Worm (Caenorhabditis elegans) whole organism, L3 larva: Measurements from ENCODE around the gene F21D5.6.

Experiments
- R02D3.7 ChIP-seq: fragments of 150-350 bp; optimal IDR thresholded peaks from 2 replicates; lab custom pipeline; 2014; ENCODE audit warnings: missing biosample characterization, missing genetic modification characterization
- ZK546.5 ChIP-seq: sonication (generic microtip); optimal IDR thresholded peaks from 2 replicates; lab custom pipeline; 2017; ENCODE audit warnings: missing biosample characterization, missing genetic modification characterization
- aly-2 ChIP-seq: fragments of 150-350 bp; optimal IDR thresholded peaks from 2 replicates; lab custom pipeline; 2014; ENCODE audit warnings: missing biosample characterization, missing genetic modification characterization
- ama-1 ChIP-seq: fragments of 150-350 bp; optimal IDR thresholded peaks from 2 replicates; lab custom pipeline; 2018
- ceh-16 ChIP-seq: sonication (generic microtip); optimal IDR thresholded peaks from 2 replicates; lab custom pipeline; 2017; ENCODE audit warnings: missing biosample characterization, missing genetic modification characterization
- ceh-28 ChIP-seq: fragments of 150-350 bp; optimal IDR thresholded peaks from 2 replicates; lab custom pipeline; 2014; ENCODE audit warnings: missing biosample characterization, missing genetic modification reagents, missing genetic modification characterization
- daf-12 ChIP-seq: fragments of 150-350 bp; optimal IDR thresholded peaks from 2 replicates; lab custom pipeline; 2014; ENCODE audit warnings: missing biosample characterization, missing genetic modification reagents, missing genetic modification characterization
- egl-27 ChIP-seq: sonication (generic microtip); optimal IDR thresholded peaks from 4 replicates; lab custom pipeline; 2017; ENCODE audit warnings: missing biosample characterization, missing genetic modification reagents, missing genetic modification characterization
- egl-5 ChIP-seq: fragments of 150-350 bp; optimal IDR thresholded peaks from 2 replicates; lab custom pipeline; 2017; ENCODE audit warnings: missing biosample characterization, missing genetic modification reagents, missing genetic modification characterization, inconsistent platforms
- elt-1 ChIP-seq: fragments of 150-350 bp; optimal IDR thresholded peaks from 2 replicates; lab custom pipeline; 2014; ENCODE audit warnings: missing biosample characterization, missing genetic modification characterization
- elt-2 ChIP-seq: sonication (generic microtip); optimal IDR thresholded peaks from 2 replicates; lab custom pipeline; 2016; ENCODE audit warnings: missing genetic modification reagents, mild to moderate bottlenecking, missing genetic modification characterization, missing compliant biosample characterization
- elt-3 ChIP-seq, 3 experiments: fragments of 150-350 bp in 1 of 3; sonication (generic microtip) in 2 of 3; optimal IDR thresholded peaks; 2 replicates in 2 of 3; 4 replicates in 1 of 3; lab custom pipeline; 2014 to 2017; ENCODE audit warnings: missing biosample characterization in 3 of 3, missing genetic modification characterization in 3 of 3
- eor-1 ChIP-seq, 2 experiments: fragments of 150-350 bp; optimal IDR thresholded peaks; 2 replicates each; lab custom pipeline; 2014 to 2018; ENCODE audit warnings: missing biosample characterization in 2 of 2, missing genetic modification characterization in 2 of 2
- fos-1 ChIP-seq: fragments of 150-350 bp; optimal IDR thresholded peaks from 2 replicates; lab custom pipeline; 2014; ENCODE audit warnings: missing biosample characterization, missing genetic modification characterization
- hmg-11 ChIP-seq: sonication (generic microtip); optimal IDR thresholded peaks from 2 replicates; lab custom pipeline; 2016; ENCODE audit warnings: missing genetic modification characterization, missing compliant biosample characterization
- jun-1 ChIP-seq: fragments of 150-350 bp; optimal IDR thresholded peaks from 2 replicates; lab custom pipeline; 2014; ENCODE audit warnings: missing biosample characterization, missing genetic modification reagents, missing genetic modification characterization
- lin-39 ChIP-seq: fragments of 150-350 bp; optimal IDR thresholded peaks from 2 replicates; lab custom pipeline; 2018; ENCODE audit warnings: missing biosample characterization, missing genetic modification reagents, missing genetic modification characterization
- lsy-12 ChIP-seq: sonication (generic microtip); optimal IDR thresholded peaks from 2 replicates; lab custom pipeline; 2016; ENCODE audit warnings: mild to moderate bottlenecking, missing genetic modification characterization, missing compliant biosample characterization
- mdl-1 ChIP-seq: fragments of 150-350 bp; optimal IDR thresholded peaks from 2 replicates; lab custom pipeline; 2014; ENCODE audit warnings: missing biosample characterization, missing genetic modification characterization
- mml-1 ChIP-seq: fragments of 150-350 bp; sonication (generic microtip); optimal IDR thresholded peaks from 3 replicates; lab custom pipeline; 2014; ENCODE audit warnings: missing biosample characterization, missing genetic modification characterization
- nfya-1 ChIP-seq: sonication (generic microtip); optimal IDR thresholded peaks from 2 replicates; lab custom pipeline; 2017; ENCODE audit warnings: missing genetic modification characterization, mild to moderate bottlenecking, missing compliant biosample characterization, antibody characterized with exemption, moderate library complexity; ENCODE audit not compliant: insufficient read depth
- nhr-11 ChIP-seq: fragments of 150-350 bp; optimal IDR thresholded peaks from 2 replicates; lab custom pipeline; 2014; ENCODE audit warnings: missing biosample characterization, missing genetic modification characterization
- nhr-12 ChIP-seq: fragments of 150-350 bp; optimal IDR thresholded peaks from 2 replicates; lab custom pipeline; 2014; ENCODE audit warnings: missing biosample characterization, missing genetic modification characterization
- nhr-23 ChIP-seq: fragments of 150-350 bp; optimal IDR thresholded peaks from 2 replicates; lab custom pipeline; 2014; ENCODE audit warnings: missing biosample characterization, missing genetic modification reagents, missing genetic modification characterization
- nhr-237 ChIP-seq: fragments of 150-350 bp; optimal IDR thresholded peaks from 2 replicates; lab custom pipeline; 2014; ENCODE audit warnings: missing biosample characterization, missing genetic modification characterization
- nhr-25 ChIP-seq: sonication (generic microtip); optimal IDR thresholded peaks from 2 replicates; lab custom pipeline; 2017; ENCODE audit warnings: missing biosample characterization, missing genetic modification characterization
- nhr-43 ChIP-seq: sonication (generic microtip); optimal IDR thresholded peaks from 2 replicates; lab custom pipeline; 2016; ENCODE audit warnings: mild to moderate bottlenecking, missing genetic modification characterization, missing compliant biosample characterization; ENCODE audit not compliant: poor library complexity, severe bottlenecking
- nhr-76 ChIP-seq: fragments of 150-350 bp; sonication (generic microtip); optimal IDR thresholded peaks from 5 replicates; lab custom pipeline; 2014; ENCODE audit warnings: missing biosample characterization, missing genetic modification characterization
- nhr-77 ChIP-seq: fragments of 150-350 bp; optimal IDR thresholded peaks from 2 replicates; lab custom pipeline; 2014; ENCODE audit warnings: missing biosample characterization, missing genetic modification characterization
- pha-4 ChIP-seq: fragments of 150-350 bp; optimal IDR thresholded peaks from 2 replicates; lab custom pipeline; 2014; ENCODE audit warnings: missing biosample characterization, missing genetic modification reagents, missing genetic modification characterization
- pqm-1 ChIP-seq: fragments of 150-350 bp; optimal IDR thresholded peaks from 2 replicates; lab custom pipeline; 2017; ENCODE audit warnings: missing biosample characterization, missing genetic modification characterization, inconsistent platforms
- sea-2 ChIP-seq: fragments of 150-350 bp; sonication (generic microtip); optimal IDR thresholded peaks from 4 replicates; lab custom pipeline; 2014; ENCODE audit warnings: missing biosample characterization, missing genetic modification reagents, missing genetic modification characterization
- skn-1 ChIP-seq: fragments of 150-350 bp; optimal IDR thresholded peaks from 2 replicates; lab custom pipeline; 2014; ENCODE audit warnings: missing biosample characterization, missing genetic modification characterization
- snpc-4 ChIP-seq: fragments of 150-350 bp; optimal IDR thresholded peaks from 2 replicates; lab custom pipeline; 2014; ENCODE audit warnings: missing biosample characterization, missing genetic modification characterization
- unc-39 ChIP-seq: sonication (generic microtip); optimal IDR thresholded peaks from 4 replicates; lab custom pipeline; 2017; ENCODE audit warnings: missing biosample characterization, missing genetic modification characterization
- zag-1 ChIP-seq: fragments of 150-350 bp; optimal IDR thresholded peaks from 2 replicates; lab custom pipeline; 2014; ENCODE audit warnings: missing biosample characterization, missing genetic modification characterization
- ztf-11 ChIP-seq: fragments of 150-350 bp; optimal IDR thresholded peaks from 2 replicates; lab custom pipeline; 2014; ENCODE audit warnings: missing biosample characterization, missing genetic modification characterization
- ztf-4 ChIP-seq: fragments of 150-350 bp; optimal IDR thresholded peaks from 2 replicates; lab custom pipeline; 2014; ENCODE audit warnings: missing biosample characterization, missing genetic modification characterization

The F21D5.6 gene

DNA sequence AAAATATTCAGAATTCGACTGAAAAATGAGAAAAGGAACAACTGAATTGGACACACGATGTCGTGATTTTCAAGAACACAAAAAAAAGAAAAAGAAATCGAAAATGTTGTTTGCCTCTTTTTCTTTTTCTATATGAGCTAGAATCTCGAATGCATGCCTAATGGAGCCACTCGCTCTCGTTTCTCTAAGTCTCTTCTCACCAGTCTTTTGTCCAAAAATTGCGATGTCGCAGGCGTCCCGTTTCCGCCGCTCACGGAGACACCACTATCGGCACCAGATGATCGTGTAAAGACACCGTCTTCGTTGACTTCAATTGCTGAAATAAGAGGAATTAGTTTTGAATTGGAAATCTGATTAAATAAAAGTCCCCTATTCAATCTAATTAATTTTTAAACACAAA, 17.4 kb upstream of the F21D5.6 start (continued):
- peak; percentile 17 for TF ChIP-seq elt-2 (tag; lab: Kevin White, UChicago)
- peak; percentile 4 for TF ChIP-seq pha-4 (tag; lab: Kevin White, UChicago)
- TF ChIP-seq ztf-11 (tag; lab: Kevin White, UChicago) = no peak
- peak; percentile 66 for TF ChIP-seq nfya-1 (tag; lab: Kevin White, UChicago)
- no peak for TF ChIP-seq nhr-12
- no peak for TF ChIP-seq zag-1

DNA sequence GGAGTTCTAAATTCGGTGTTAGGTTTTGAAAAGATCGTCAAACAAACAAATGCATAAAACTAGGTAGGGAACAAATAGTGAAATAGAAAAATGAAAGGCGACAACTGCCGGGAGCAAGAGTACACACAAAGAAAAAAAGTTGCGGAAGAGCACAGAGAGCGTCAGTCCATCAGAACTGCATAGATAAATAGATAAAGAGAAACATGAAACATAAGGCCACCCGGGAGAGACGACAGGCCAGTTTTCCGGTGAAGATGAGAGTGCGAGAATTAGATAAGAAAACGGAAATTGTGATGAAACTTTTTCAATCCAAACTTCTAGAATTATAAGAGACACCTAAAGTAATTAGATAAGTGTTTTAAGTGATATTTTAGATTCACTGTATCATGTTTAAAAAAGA, 16.5 kb upstream of the F21D5.6 start:
- no peak for TF ChIP-seq aly-2 (tag; lab: Kevin White, UChicago)
- TF ChIP-seq nfya-1 (tag; lab: Kevin White, UChicago) = peak; percentile 41
- no peak for TF ChIP-seq skn-1
- TF ChIP-seq lsy-12 (tag; lab: Kevin White, UChicago) = no peak
- TF ChIP-seq pqm-1 (tag; lab: Kevin White, UChicago) = peak; percentile 68
- no peak for TF ChIP-seq nhr-11 (tag; lab: Kevin White, UChicago)
- TF ChIP-seq unc-39 (tag; lab: Kevin White, UChicago) = no peak
- TF ChIP-seq pha-4 (tag; lab: Kevin White, UChicago) = peak; percentile 45
- no peak for TF ChIP-seq nhr-77 (tag; lab: Kevin White, UChicago)
- no peak for TF ChIP-seq ztf-11 (tag; lab: Kevin White, UChicago)
- no peak for TF ChIP-seq mml-1
- TF ChIP-seq ceh-16 = no peak
- TF ChIP-seq ZK546.5 (tag; lab: Kevin White, UChicago) = no peak
- TF ChIP-seq lin-39 (tag; lab: Kevin White, UChicago) = no peak
- TF ChIP-seq snpc-4 (tag; lab: Kevin White, UChicago) = no peak
- TF ChIP-seq daf-12 (tag; lab: Kevin White, UChicago) = no peak
- TF ChIP-seq fos-1 (tag; lab: Kevin White, UChicago) = no peak
- TF ChIP-seq nhr-43 (tag; lab: Kevin White, UChicago) = no peak
- no peak for TF ChIP-seq nhr-25
- TF ChIP-seq elt-2 (tag; lab: Kevin White, UChicago) = peak; percentile 85
- no peak for TF ChIP-seq R02D3.7 (tag; lab: Kevin White, UChicago)
- TF ChIP-seq nhr-12 = no peak
- TF ChIP-seq ama-1 (lab: Kevin White, UChicago) = no peak
- TF ChIP-seq egl-27 = no peak

DNA sequence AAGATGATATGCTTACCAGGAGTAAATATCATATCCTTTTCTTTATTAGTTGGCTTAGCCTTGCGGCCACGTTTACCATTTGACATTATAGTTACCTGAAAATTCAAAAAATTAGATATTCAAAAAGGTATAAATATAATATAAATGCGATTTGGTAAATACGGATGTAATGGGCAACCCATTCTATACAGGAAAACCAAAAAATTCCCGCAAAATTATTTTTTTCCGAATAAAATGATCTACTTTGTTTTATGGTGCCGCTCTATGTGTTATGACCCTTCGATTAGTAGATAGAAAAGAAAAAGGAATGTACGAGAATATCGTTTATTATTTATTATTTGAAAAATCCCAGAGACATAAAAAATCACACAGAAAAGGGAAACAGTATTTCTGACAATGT, 13.5 kb upstream of the F21D5.6 start, which contains the start of gene elli-1:
Gene elli-1, minus strand, starts transcription at position 101 of the 400 bp plus-strand sequence.
- TF ChIP-seq skn-1 (no peak), sea-2 (GFP tag; lab: Kevin White, UChicago) (no peak), pha-4 (tag; lab: Kevin White, UChicago) (no peak), daf-12 (tag; lab: Kevin White, UChicago) (no peak), ZK546.5 (tag; lab: Kevin White, UChicago) (no peak), ama-1 (lab: Kevin White, UChicago) (no peak), egl-5 (tag; lab: Kevin White, UChicago) (no peak), snpc-4 (tag; lab: Kevin White, UChicago) (no peak), nhr-237 (tag; lab: Kevin White, UChicago) (no peak), nhr-25 (no peak), jun-1 (tag; lab: Kevin White, UChicago) (no peak), nfya-1 (tag; lab: Kevin White, UChicago) (no peak), elt-2 (tag; lab: Kevin White, UChicago) (no peak)

DNA sequence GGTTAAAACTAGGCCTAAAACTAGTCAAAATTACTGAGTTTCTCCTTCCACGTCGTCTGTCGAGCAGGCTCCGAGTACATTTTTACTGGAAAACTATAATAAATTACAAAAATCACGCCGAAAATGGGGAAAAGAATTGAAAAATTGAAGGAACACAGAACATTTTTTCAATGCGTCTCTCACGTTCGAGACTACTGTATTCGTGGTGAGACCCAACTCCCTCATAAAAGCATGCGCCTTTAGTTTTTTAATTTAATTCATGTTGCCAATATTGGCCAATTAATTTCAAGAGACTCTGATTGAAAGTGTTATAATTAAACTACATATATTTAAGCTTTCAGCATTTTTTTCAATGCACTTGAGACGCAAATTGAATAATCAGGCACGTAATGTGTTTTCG, 13.0 kb upstream of the F21D5.6 start:
- TF ChIP-seq zag-1 (no peak), pqm-1 (tag; lab: Kevin White, UChicago) (no peak), hmg-11 (no peak), elt-3 (tag; optimal IDR thresholded peaks at IDR 0.05; lab: Kevin White, UChicago) (no peak), mdl-1 (tag; lab: Kevin White, UChicago) (no peak), jun-1 (tag; lab: Kevin White, UChicago) (no peak), fos-1 (tag; lab: Kevin White, UChicago) (no peak), nhr-23 (tag; lab: Kevin White, UChicago) (no peak), ceh-28 (tag; lab: Kevin White, UChicago) (no peak), nhr-77 (tag; lab: Kevin White, UChicago) (no peak), elt-1 (tag; lab: Kevin White, UChicago) (no peak), nhr-76 (tag; lab: Kevin White, UChicago) (no peak), egl-5 (tag; lab: Kevin White, UChicago) (no peak), nhr-12 (no peak), ama-1 (lab: Kevin White, UChicago) (no peak), ztf-4 (tag; lab: Kevin White, UChicago) (no peak), eor-1 (tag; optimal IDR thresholded peaks at IDR 0.05; lab: Kevin White, UChicago) (no peak)
